Worm (Caenorhabditis elegans) whole organism, L4/young adult: ENCODE results near the gene W03G11.3.

Experiments
- W03F9.2 ChIP-seq: fragments of 150-350 bp; optimal IDR thresholded peaks from 2 replicates; lab custom pipeline; 2014; ENCODE audit warnings: missing biosample characterization, missing genetic modification characterization
- dao-5 ChIP-seq: sonication (generic microtip); optimal IDR thresholded peaks from 2 replicates; lab custom pipeline; 2016; ENCODE audit warnings: missing genotype, missing genetic modification characterization, moderate library complexity, missing compliant biosample characterization
- him-1 ChIP-seq: sonication (generic microtip); optimal IDR thresholded peaks from 2 replicates; lab custom pipeline; 2016; ENCODE audit warnings: missing genotype, missing genetic modification reagents, missing genetic modification characterization, missing compliant biosample characterization

- TF ChIP-seq W03F9.2 (no peak), him-1 (no peak), dao-5 (tag; lab: Kevin White, UChicago) (no peak)
Observed at ce11 chrX:12121285-12121684, 17.7 kb upstream of the W03G11.3 start, which contains the start of gene lgc-17.
